Worm (Caenorhabditis elegans): ENCODE measurements around the gene F21H12.3.

- TF ChIP-seq ces-1 (GFP tag; optimal IDR thresholded peaks at IDR 0.05) (no peak), elt-2 (tag; optimal IDR thresholded peaks at IDR 0.05) (no peak), lin-13 (GFP tag; optimal IDR thresholded peaks at IDR 0.05) (no peak), nhr-237 (tag; optimal IDR thresholded peaks at IDR 0.05) (no peak), nhr-12 (tag; optimal IDR thresholded peaks at IDR 0.05) (no peak), nhr-28 (tag; optimal IDR thresholded peaks at IDR 0.05) (no peak), unc-62 (GFP tag; optimal IDR thresholded peaks at IDR 0.05) (no peak), tbx-2 (tag; optimal IDR thresholded peaks at IDR 0.05) (no peak), nhr-76 (tag; optimal IDR thresholded peaks at IDR 0.05) (no peak), fkh-10 (GFP tag; optimal IDR thresholded peaks at IDR 0.05) (no peak), nhr-11 (tag; optimal IDR thresholded peaks at IDR 0.05) (no peak), nhr-77 (tag; optimal IDR thresholded peaks at IDR 0.05) (no peak), lsy-2 (tag; optimal IDR thresholded peaks at IDR 0.05) (no peak)
Measured at ce11 chrII:6091380-6091779, 8.7 kb downstream of the F21H12.3 start, which contains the start of the genes fbf-2 and nspg-3.

Measured in whole organism, L1 larva.